Fruit fly (Drosophila melanogaster) whole organism, prepupa: ENCODE data around the gene CG17637.

ENCODE experiments used
- Blimp-1 ChIP-seq: fragments of 200-800 bp; sonication (Bioruptor generic); optimal IDR thresholded peaks from 3 replicates; lab custom pipeline; 2017; ENCODE audit warnings: missing biosample characterization, missing genetic modification characterization, mild to moderate bottlenecking, moderate library complexity, missing genetic modification reagents
- CG10631 ChIP-seq: fragments of 200-800 bp; sonication (Bioruptor generic); optimal IDR thresholded peaks from 2 replicates; lab custom pipeline; 2016; ENCODE audit warnings: missing biosample characterization, missing genetic modification characterization
- CG10669 ChIP-seq: fragments of 200-800 bp; sonication (Bioruptor generic); optimal IDR thresholded peaks from 3 replicates; lab custom pipeline; 2018; ENCODE audit warnings: missing biosample characterization, mild to moderate bottlenecking, missing genetic modification characterization, moderate library complexity
- CG11902 ChIP-seq: fragments of 200-800 bp; sonication (Bioruptor generic); optimal IDR thresholded peaks from 3 replicates; lab custom pipeline; 2016; ENCODE audit warnings: missing biosample characterization, missing genetic modification characterization
- CG15336 ChIP-seq: fragments of 200-800 bp; sonication (Bioruptor generic); IDR thresholded peaks from 2 replicates; pipeline ENCODE4 v1.3.6; 2022; ENCODE audit warnings: missing biosample characterization, missing genetic modification characterization
- CG3032 ChIP-seq: fragments of 200-800 bp; optimal IDR thresholded peaks from 2 replicates; lab custom pipeline; 2019; ENCODE audit warnings: missing biosample characterization, mild to moderate bottlenecking, missing genetic modification characterization, moderate library complexity
- CG31627 ChIP-seq: fragments of 200-800 bp; sonication (Bioruptor generic); optimal IDR thresholded peaks from 3 replicates; lab custom pipeline; 2016; ENCODE audit warnings: missing biosample characterization, missing genetic modification characterization
- CG32006 ChIP-seq: fragments of 200-800 bp; sonication (Bioruptor generic); optimal IDR thresholded peaks from 3 replicates; lab custom pipeline; 2017; ENCODE audit warnings: missing biosample characterization, mild to moderate bottlenecking, missing genetic modification characterization
- CG34406 ChIP-seq: fragments of 200-800 bp; sonication (Bioruptor generic); optimal IDR thresholded peaks from 3 replicates; lab custom pipeline; 2016; ENCODE audit warnings: missing biosample characterization, missing genetic modification characterization
- CG3919 ChIP-seq: fragments of 200-800 bp; sonication (Bioruptor generic); optimal IDR thresholded peaks from 3 replicates; lab custom pipeline; 2016; ENCODE audit warnings: missing biosample characterization, missing genetic modification characterization
- CG6163 ChIP-seq: fragments of 200-800 bp; sonication (Bioruptor generic); IDR thresholded peaks from 3 replicates; pipeline ENCODE4 v1.3.6; 2022; ENCODE audit warnings: missing biosample characterization, missing genetic modification characterization
- CG6276 ChIP-seq: fragments of 200-800 bp; sonication (Bioruptor generic); optimal IDR thresholded peaks from 2 replicates; lab custom pipeline; 2017; ENCODE audit warnings: missing biosample characterization, mild to moderate bottlenecking, missing genetic modification characterization
- CG6792 ChIP-seq: fragments of 200-800 bp; sonication (Bioruptor generic); optimal IDR thresholded peaks from 3 replicates; lab custom pipeline; 2016; ENCODE audit warnings: missing biosample characterization, missing genetic modification characterization
- CG6808 ChIP-seq: fragments of 200-800 bp; sonication (Bioruptor generic); optimal IDR thresholded peaks from 3 replicates; lab custom pipeline; 2017; ENCODE audit warnings: missing biosample characterization, missing genetic modification characterization, mild to moderate bottlenecking, moderate library complexity, missing genetic modification reagents
- CG6854 ChIP-seq: fragments of 200-800 bp; sonication (Bioruptor generic); optimal IDR thresholded peaks from 2 replicates; lab custom pipeline; 2017; ENCODE audit warnings: missing biosample characterization, mild to moderate bottlenecking, missing genetic modification characterization
- CG7368 ChIP-seq: fragments of 200-800 bp; sonication (Bioruptor generic); optimal IDR thresholded peaks from 3 replicates; lab custom pipeline; 2016; ENCODE audit warnings: missing biosample characterization, missing genetic modification characterization
- CG8319 ChIP-seq: fragments of 200-800 bp; sonication (Bioruptor generic); optimal IDR thresholded peaks from 3 replicates; lab custom pipeline; 2016; ENCODE audit warnings: missing biosample characterization, missing genetic modification characterization
- CG8632 ChIP-seq: fragments of 200-800 bp; sonication (Bioruptor generic); optimal IDR thresholded peaks from 3 replicates; lab custom pipeline; 2016; ENCODE audit warnings: missing biosample characterization, missing genetic modification characterization
- CG9139 ChIP-seq: fragments of 200-800 bp; sonication (Bioruptor generic); optimal IDR thresholded peaks from 3 replicates; lab custom pipeline; 2017; ENCODE audit warnings: missing biosample characterization, mild to moderate bottlenecking, missing genetic modification characterization
- Eip75B ChIP-seq: fragments of 200-800 bp; sonication (Bioruptor generic); optimal IDR thresholded peaks from 3 replicates; lab custom pipeline; 2016; ENCODE audit warnings: missing biosample characterization, missing genetic modification characterization
- Eip78C ChIP-seq: fragments of 200-800 bp; sonication (Bioruptor generic); peaks from one replicate; lab custom pipeline; 2016; ENCODE audit warnings: missing biosample characterization, missing genetic modification characterization
- Eip93F ChIP-seq: fragments of 200-800 bp; sonication (Bioruptor generic); optimal IDR thresholded peaks from 2 replicates; lab custom pipeline; 2016; ENCODE audit warnings: missing biosample characterization, mild to moderate bottlenecking, missing genetic modification characterization
- Ets21C ChIP-seq: fragments of 200-800 bp; sonication (Bioruptor generic); optimal IDR thresholded peaks from 3 replicates; lab custom pipeline; 2016; ENCODE audit warnings: missing biosample characterization, missing genetic modification characterization
- Ets96B ChIP-seq: fragments of 200-800 bp; optimal IDR thresholded peaks from 2 replicates; lab custom pipeline; 2019; ENCODE audit warnings: missing biosample characterization, mild to moderate bottlenecking, missing genetic modification characterization, moderate library complexity
- Gug ChIP-seq: fragments of 200-800 bp; sonication (Bioruptor generic); IDR thresholded peaks from 2 replicates; pipeline ENCODE4 v1.3.6; 2022; ENCODE audit warnings: missing biosample characterization, missing genetic modification characterization
- Hr38 ChIP-seq: sonication (Bioruptor generic); optimal IDR thresholded peaks from 2 replicates; lab custom pipeline; 2016; ENCODE audit warnings: missing biosample characterization, missing genetic modification characterization
- Hr4 ChIP-seq: fragments of 200-800 bp; sonication (Bioruptor generic); optimal IDR thresholded peaks from 3 replicates; lab custom pipeline; 2016; ENCODE audit warnings: missing biosample characterization, missing genetic modification characterization
- Lpt ChIP-seq: fragments of 200-800 bp; sonication (Bioruptor generic); optimal IDR thresholded peaks from 3 replicates; lab custom pipeline; 2016; ENCODE audit warnings: missing biosample characterization, missing genetic modification characterization
- Sox102F ChIP-seq: fragments of 200-800 bp; sonication (Bioruptor generic); optimal IDR thresholded peaks from 2 replicates; lab custom pipeline; 2016; ENCODE audit warnings: missing biosample characterization, mild to moderate bottlenecking, missing genetic modification characterization
- Sox14 ChIP-seq: fragments of 200-800 bp; sonication (Bioruptor generic); optimal IDR thresholded peaks from 3 replicates; lab custom pipeline; 2016; ENCODE audit warnings: missing biosample characterization, missing genetic modification characterization
- achi ChIP-seq: fragments of 200-800 bp; sonication (Bioruptor generic); optimal IDR thresholded peaks from 3 replicates; lab custom pipeline; 2016; ENCODE audit warnings: missing biosample characterization, missing genetic modification characterization
- acj6 ChIP-seq: fragments of 200-800 bp; sonication (Bioruptor generic); optimal IDR thresholded peaks from 3 replicates; lab custom pipeline; 2016; ENCODE audit warnings: missing biosample characterization, missing genetic modification characterization
- cyc ChIP-seq: fragments of 200-800 bp; sonication (Bioruptor generic); optimal IDR thresholded peaks from 3 replicates; lab custom pipeline; 2016; ENCODE audit warnings: missing biosample characterization, missing genetic modification characterization
- dac ChIP-seq: fragments of 200-800 bp; sonication (Bioruptor generic); optimal IDR thresholded peaks from 2 replicates; lab custom pipeline; 2017; ENCODE audit warnings: missing biosample characterization, mild to moderate bottlenecking, missing genetic modification characterization
- dsx ChIP-seq: fragments of 200-800 bp; optimal IDR thresholded peaks from 3 replicates; lab custom pipeline; 2019; ENCODE audit warnings: missing biosample characterization, mild to moderate bottlenecking, missing genetic modification characterization, moderate library complexity; ENCODE audit not compliant: poor library complexity, severe bottlenecking
- eg ChIP-seq: fragments of 200-800 bp; sonication (Bioruptor generic); IDR thresholded peaks from 3 replicates; pipeline ENCODE4 v1.3.6; 2022; ENCODE audit warnings: missing biosample characterization, missing genetic modification characterization
- esn ChIP-seq: fragments of 200-800 bp; sonication (Bioruptor generic); optimal IDR thresholded peaks from 2 replicates; lab custom pipeline; 2016; ENCODE audit warnings: missing biosample characterization, mild to moderate bottlenecking, missing genetic modification characterization, moderate library complexity
- fd59A ChIP-seq: fragments of 200-800 bp; sonication (Bioruptor generic); optimal IDR thresholded peaks from 2 replicates; lab custom pipeline; 2017; ENCODE audit warnings: missing biosample characterization, mild to moderate bottlenecking, missing genetic modification characterization, missing genetic modification reagents
- fd85E ChIP-seq: fragments of 200-800 bp; sonication (Bioruptor generic); optimal IDR thresholded peaks from 3 replicates; lab custom pipeline; 2016; ENCODE audit warnings: missing biosample characterization, missing genetic modification characterization
- net ChIP-seq: fragments of 200-800 bp; sonication (Bioruptor generic); optimal IDR thresholded peaks from 3 replicates; lab custom pipeline; 2016; ENCODE audit warnings: missing biosample characterization, missing genetic modification characterization
- salr ChIP-seq, 2 experiments: fragments of 200-800 bp; sonication (Bioruptor generic); optimal IDR thresholded peaks; 3 replicates each; lab custom pipeline; 2016 to 2018; ENCODE audit warnings: missing biosample characterization in 2 of 2, missing genetic modification characterization in 2 of 2, mild to moderate bottlenecking in 1 of 2
- spab ChIP-seq: fragments of 200-800 bp; sonication (Bioruptor generic); optimal IDR thresholded peaks from 2 replicates; lab custom pipeline; 2017; ENCODE audit warnings: missing biosample characterization, mild to moderate bottlenecking, missing genetic modification characterization, missing genetic modification reagents
- ss ChIP-seq, 2 experiments: fragments of 200-800 bp; sonication (Bioruptor generic); optimal IDR thresholded peaks; 2 replicates in 1 of 2; 3 replicates in 1 of 2; lab custom pipeline; 2017 to 2018; ENCODE audit warnings: mild to moderate bottlenecking in 2 of 2, missing biosample characterization in 2 of 2, missing genetic modification characterization in 2 of 2, moderate library complexity in 1 of 2

Gene CG17637

DNA sequence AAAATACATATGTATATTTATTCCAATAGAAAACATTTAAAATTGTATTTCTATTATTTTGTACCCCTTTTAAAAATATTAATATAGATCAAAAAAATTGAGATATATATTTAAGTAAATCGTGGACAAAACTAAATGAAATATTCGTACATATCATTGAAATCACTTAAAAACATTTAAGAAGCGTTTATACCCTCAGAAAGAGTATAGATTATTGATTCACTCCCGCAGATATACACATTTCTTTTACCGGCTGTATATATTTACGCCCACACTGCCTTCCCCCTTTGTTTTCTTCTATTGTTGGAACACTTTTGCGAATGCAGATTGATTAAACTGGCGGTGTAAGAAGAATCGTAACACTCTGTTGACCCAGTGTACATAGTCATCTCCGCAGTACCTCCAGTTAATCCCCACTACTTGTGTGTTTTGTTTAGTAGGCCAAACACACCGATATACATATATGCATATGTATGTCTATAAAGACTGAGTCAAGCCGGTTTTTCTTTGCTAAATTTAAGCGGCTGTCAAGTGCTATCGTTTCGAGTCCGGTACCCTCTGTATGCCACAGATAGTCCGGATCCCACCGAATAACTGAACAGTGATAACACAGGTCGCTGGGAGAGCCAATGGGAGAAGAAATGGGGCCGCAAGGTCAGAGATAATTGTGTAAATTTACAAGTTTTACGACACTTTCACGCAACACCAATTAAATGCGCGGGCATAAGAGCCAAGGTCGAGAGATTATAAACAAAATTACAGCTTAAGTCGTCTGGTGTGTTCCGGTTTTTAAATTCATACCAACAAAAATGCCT, 32.3 kb upstream of the CG17637 start (continued):
- TF ChIP-seq CG6808 (GFP tag; lab: Kevin White, UChicago), result no peak
- TF ChIP-seq Blimp-1 (GFP tag; lab: Kevin White, UChicago), result no peak
- TF ChIP-seq fd59A, result no peak
- TF ChIP-seq acj6 (GFP tag; lab: Kevin White, UChicago), result peak; percentile 38
- TF ChIP-seq CG34406 (GFP tag; lab: Kevin White, UChicago), result peak; percentile 5
- TF ChIP-seq fd85E (GFP tag; lab: Kevin White, UChicago), result no peak

DNA sequence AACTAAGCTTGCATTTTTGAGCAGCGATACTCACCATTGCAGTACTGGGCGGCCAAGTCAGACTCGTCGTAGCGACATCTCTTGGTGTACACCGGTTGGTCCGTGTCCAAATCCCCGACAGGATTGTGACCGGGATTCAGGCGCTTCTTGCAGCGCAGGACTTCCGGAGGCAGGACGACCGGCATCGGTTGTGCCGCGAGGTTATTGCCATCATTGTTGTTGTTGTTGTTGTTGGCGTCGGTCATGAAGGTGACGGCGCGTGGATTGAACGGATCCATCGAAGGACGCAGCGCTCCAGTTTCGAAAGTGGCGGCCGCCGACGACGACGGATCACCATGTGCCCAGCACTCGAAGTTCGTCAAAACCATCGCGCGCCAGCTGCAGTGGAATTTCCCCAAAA, 31.4 kb upstream of the CG17637 start:
- TF ChIP-seq Eip93F (GFP tag; lab: Kevin White, UChicago) (no peak), dsx (GFP tag; lab: Kevin White, UChicago) (no peak), spab (GFP tag; lab: Kevin White, UChicago) (no peak), net (GFP tag; lab: Kevin White, UChicago) (no peak), Eip75B (GFP tag; lab: Kevin White, UChicago) (no peak)

DNA sequence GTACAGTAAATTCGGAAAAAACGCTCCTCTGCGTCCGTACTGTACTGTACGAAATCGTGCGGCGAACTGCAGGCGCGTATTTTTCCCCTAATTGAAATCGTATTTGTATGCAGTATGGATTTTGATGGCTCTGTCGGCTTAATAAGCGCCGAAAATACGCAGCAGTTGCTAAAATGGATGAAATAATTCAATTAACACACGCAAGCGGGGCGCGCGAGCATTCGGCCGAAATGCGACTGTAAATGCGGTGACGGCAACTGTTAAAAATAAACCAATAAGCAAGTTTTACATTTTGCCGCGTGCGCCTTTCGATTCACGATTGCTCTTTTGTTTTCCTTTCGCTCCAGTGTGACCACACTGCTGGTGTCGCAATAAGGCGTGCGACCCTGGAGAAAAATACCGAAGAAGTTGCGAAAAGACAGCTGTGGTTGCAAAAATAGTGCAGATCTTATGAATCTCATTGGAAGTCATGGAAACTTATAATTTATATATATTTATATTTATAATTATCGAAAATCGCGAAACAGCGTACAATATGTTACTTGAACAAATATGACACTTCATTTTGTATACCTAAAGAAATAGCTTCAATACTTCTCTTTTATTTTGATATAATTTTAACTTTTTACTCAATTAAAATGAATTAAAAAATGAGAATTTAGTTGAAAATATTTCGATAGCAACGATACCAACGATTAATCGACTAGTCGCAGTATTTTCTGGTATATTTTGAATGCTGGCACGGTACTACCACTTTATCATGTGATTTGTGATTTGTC, 30.8 kb upstream of the CG17637 start, which contains the start of the genes CG32428 and CG5969:
Gene CG32428 (minus strand): TSS at position 703 of the 779 bp plus-strand sequence.
Gene CG5969 (plus strand): TSS at position 763 of the 779 bp plus-strand sequence.
- TF ChIP-seq eg (GFP tag; lab: Robert Waterston, UW) (peak; percentile 90), fd85E (GFP tag; lab: Kevin White, UChicago) (peak; percentile 33), CG6854 (GFP tag; lab: Kevin White, UChicago) (no peak), CG34406 (GFP tag; lab: Kevin White, UChicago) (peak; percentile 80), dsx (GFP tag; lab: Kevin White, UChicago) (peak; percentile 64), CG9139 (no peak), salr (GFP tag; optimal IDR thresholded peaks at IDR 0.05; lab: Kevin White, UChicago) (peak; percentile 27 to 52), dac (GFP tag; lab: Kevin White, UChicago) (peak; percentile 16), CG8632 (peak; percentile 75), CG6276 (GFP tag; lab: Kevin White, UChicago) (peak; percentile 56), CG15336 (GFP tag; lab: Robert Waterston, UW) (peak; percentile 83), CG6163 (GFP tag; lab: Robert Waterston, UW) (peak; percentile 88), CG11902 (GFP tag; lab: Kevin White, UChicago) (peak; percentile 58), Lpt (GFP tag; lab: Kevin White, UChicago) (no peak), spab (GFP tag; lab: Kevin White, UChicago) (peak; percentile 28), Hr4 (GFP tag; lab: Kevin White, UChicago) (peak; percentile 62), CG6792 (peak; percentile 60), ss (GFP tag; optimal IDR thresholded peaks at IDR 0.05; lab: Kevin White, UChicago) (peak; percentile 38 to 64), achi (GFP tag; lab: Kevin White, UChicago) (peak; percentile 81), CG3032 (peak; percentile 84), CG7368 (GFP tag; lab: Kevin White, UChicago) (peak; percentile 61), Hr38 (no peak), cyc (GFP tag; lab: Kevin White, UChicago) (peak; percentile 53), Ets96B (tag; lab: Kevin White, UChicago) (peak; percentile 75), CG8319 (GFP tag; lab: Kevin White, UChicago) (peak; percentile 28), CG10631 (GFP tag; lab: Kevin White, UChicago) (peak; percentile 79), CG32006 (GFP tag; lab: Kevin White, UChicago) (peak; percentile 80), Sox102F (GFP tag; lab: Kevin White, UChicago) (peak; percentile 47), esn (GFP tag; lab: Kevin White, UChicago) (peak; percentile 62), Blimp-1 (GFP tag; lab: Kevin White, UChicago) (peak; percentile 46), fd59A (no peak), CG3919 (GFP tag; lab: Kevin White, UChicago) (peak; percentile 74), CG31627 (GFP tag; lab: Kevin White, UChicago) (peak; percentile 47), Eip78C (peak; percentile 78), Gug (GFP tag; lab: Robert Waterston, UW) (peak; percentile 71), acj6 (GFP tag; lab: Kevin White, UChicago) (peak; percentile 73), Ets21C (GFP tag; lab: Kevin White, UChicago) (peak; percentile 34), Sox14 (GFP tag; lab: Kevin White, UChicago) (peak; percentile 64), CG10669 (GFP tag; lab: Kevin White, UChicago) (peak; percentile 71)
